Worm (Caenorhabditis elegans): ENCODE measurements around the gene ugt-39.

DNA sequence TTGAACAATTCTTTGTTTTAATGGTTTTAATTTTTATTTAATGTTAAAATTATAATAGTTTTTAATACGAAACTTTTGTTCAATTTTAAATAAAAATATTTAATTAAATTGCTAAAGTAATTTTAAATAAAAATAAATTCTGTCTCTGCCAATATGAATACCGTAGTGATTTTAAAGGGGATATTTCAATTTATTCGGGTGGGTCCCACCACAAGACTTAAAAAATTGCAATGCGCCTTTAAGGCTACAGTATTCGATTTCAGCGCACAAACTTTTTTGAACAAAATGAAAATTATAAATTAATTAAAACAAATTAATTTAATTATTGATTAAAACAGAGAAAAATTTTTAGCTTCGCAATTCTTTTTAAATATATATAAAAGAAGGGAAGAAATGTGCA is 42.1 kb downstream of the ugt-39 start:
- no peak for TF ChIP-seq snpc-4 (GFP tag; optimal IDR thresholded peaks at IDR 0.05)
- no peak for TF ChIP-seq snpc-4 (tag; optimal IDR thresholded peaks at IDR 0.05)
- TF ChIP-seq tbp1 (GFP tag; optimal IDR thresholded peaks at IDR 0.05) = peak; percentile 31
- TF ChIP-seq unc-130 (GFP tag; optimal IDR thresholded peaks at IDR 0.05) = no peak
- no peak for TF ChIP-seq hmg-20 (GFP tag; IDR thresholded peaks at IDR 0.05)
- TF ChIP-seq efl-1 (GFP tag; optimal IDR thresholded peaks at IDR 0.05) = peak; percentile 7
- TF ChIP-seq B0019.2 (GFP tag; conservative IDR thresholded peaks at IDR 0.05) = no peak
- no peak for TF ChIP-seq ztf-25 (GFP tag; IDR thresholded peaks at IDR 0.05)
- TF ChIP-seq F23B12.7 (tag; optimal IDR thresholded peaks at IDR 0.05; ENCODE audit: insufficient read depth) = no peak
- no peak for TF ChIP-seq lsy-27 (tag; optimal IDR thresholded peaks at IDR 0.05; ENCODE audit: borderline replicate concordance, insufficient read depth)

Data from whole organism, young adult.